Fruit fly (Drosophila melanogaster) whole organism, embryonic: ENCODE results near the gene sage.

Experiments used
- ATbp ChIP-seq: fragments of 200-800 bp; sonication (Bioruptor generic); optimal IDR thresholded peaks from 2 replicates; lab custom pipeline; 2017; ENCODE audit warnings: missing biosample characterization, mild to moderate bottlenecking, missing genetic modification characterization, missing genetic modification reagents
- B-H1 ChIP-seq: fragments of 200-800 bp; sonication (Bioruptor generic); IDR thresholded peaks from 3 replicates; pipeline ENCODE4 v1.3.6; 2022; ENCODE audit warnings: missing biosample characterization, missing genetic modification characterization
- B-H2 ChIP-seq: fragments of 200-800 bp; sonication (Bioruptor generic); optimal IDR thresholded peaks from 2 replicates; lab custom pipeline; 2018; ENCODE audit warnings: missing biosample characterization, mild to moderate bottlenecking, missing genetic modification characterization
- CG10431 ChIP-seq: fragments of 200-800 bp; sonication (Bioruptor generic); optimal IDR thresholded peaks from 3 replicates; lab custom pipeline; 2018; ENCODE audit warnings: missing biosample characterization, mild to moderate bottlenecking, missing genetic modification characterization
- CG1832 ChIP-seq: fragments of 200-800 bp; sonication (Bioruptor generic); optimal IDR thresholded peaks from 2 replicates; lab custom pipeline; 2017; ENCODE audit warnings: missing biosample characterization, mild to moderate bottlenecking, missing genetic modification characterization, inconsistent platforms
- CG2120 ChIP-seq: fragments of 200-800 bp; sonication (Bioruptor generic); optimal IDR thresholded peaks from 3 replicates; lab custom pipeline; 2016; ENCODE audit warnings: missing biosample characterization, missing genetic modification characterization
- CG2889 ChIP-seq: fragments of 200-800 bp; sonication (Bioruptor generic); IDR thresholded peaks from 3 replicates; pipeline ENCODE4 v1.3.6; 2022; ENCODE audit warnings: missing biosample characterization, missing genetic modification characterization
- CG31441 ChIP-seq: fragments of 200-800 bp; sonication (Bioruptor generic); IDR thresholded peaks from 2 replicates; pipeline ENCODE4 v1.3.6; 2022; ENCODE audit warnings: missing biosample characterization, missing genetic modification characterization
- CG3163 ChIP-seq: fragments of 200-800 bp; sonication (Bioruptor generic); optimal IDR thresholded peaks from 3 replicates; lab custom pipeline; 2016; ENCODE audit warnings: missing biosample characterization, missing genetic modification characterization
- CG4282 ChIP-seq: fragments of 200-800 bp; sonication (Bioruptor generic); optimal IDR thresholded peaks from 2 replicates; lab custom pipeline; 2016; ENCODE audit warnings: missing biosample characterization, missing genetic modification characterization
- CG43689 ChIP-seq: fragments of 200-800 bp; sonication (Bioruptor generic); IDR thresholded peaks from 2 replicates; pipeline ENCODE4 v1.3.6; 2022; ENCODE audit warnings: missing biosample characterization, missing genetic modification characterization
- CG4854 ChIP-seq: fragments of 200-800 bp; sonication (Bioruptor generic); optimal IDR thresholded peaks from 2 replicates; lab custom pipeline; 2016; ENCODE audit warnings: missing biosample characterization, missing genetic modification characterization, inconsistent platforms
- CG6683 ChIP-seq: fragments of 200-800 bp; sonication (Bioruptor generic); optimal IDR thresholded peaks from 2 replicates; lab custom pipeline; 2017; ENCODE audit warnings: missing biosample characterization, mild to moderate bottlenecking, missing genetic modification characterization, missing genetic modification reagents
- CG8924 ChIP-seq: fragments of 200-800 bp; optimal IDR thresholded peaks from 3 replicates; lab custom pipeline; 2019; ENCODE audit warnings: missing biosample characterization, mild to moderate bottlenecking, missing genetic modification characterization, moderate library complexity
- D ChIP-seq, 2 experiments: fragments of 200-800 bp in 1 of 2; fragments of >200 bp in 1 of 2; sonication (Bioruptor generic) in 1 of 2; optimal IDR thresholded peaks; 2 replicates in 1 of 2; 3 replicates in 1 of 2; lab custom pipeline; 2017; ENCODE audit warnings: mild to moderate bottlenecking in 1 of 2, missing biosample characterization in 1 of 2, missing genetic modification characterization in 1 of 2, missing genetic modification reagents in 1 of 2
- D19B ChIP-seq: fragments of 200-800 bp; sonication (Bioruptor generic); optimal IDR thresholded peaks from 2 replicates; lab custom pipeline; 2017; ENCODE audit warnings: missing biosample characterization, mild to moderate bottlenecking, missing genetic modification characterization
- Dip3 ChIP-seq: fragments of 200-800 bp; sonication (Bioruptor generic); optimal IDR thresholded peaks from 3 replicates; lab custom pipeline; 2016; ENCODE audit warnings: missing biosample characterization, missing genetic modification characterization
- Eip74EF ChIP-seq, 2 experiments: fragments of 200-800 bp in 1 of 2; fragments of >200 bp in 1 of 2; sonication (Bioruptor generic) in 1 of 2; optimal IDR thresholded peaks; 2 replicates each; lab custom pipeline; 2017 to 2019; ENCODE audit warnings: missing biosample characterization in 2 of 2, missing genetic modification characterization in 2 of 2, mild to moderate bottlenecking in 1 of 2, moderate library complexity in 1 of 2
- HLHmδ ChIP-seq: fragments of 200-800 bp; sonication (Bioruptor generic); optimal IDR thresholded peaks from 2 replicates; lab custom pipeline; 2018; ENCODE audit warnings: missing biosample characterization, mild to moderate bottlenecking, missing genetic modification characterization, moderate library complexity
- Lim3 ChIP-seq: fragments of 200-800 bp; sonication (Bioruptor generic); IDR thresholded peaks from 2 replicates; pipeline ENCODE4 v1.3.6; 2022; ENCODE audit warnings: missing biosample characterization, missing genetic modification characterization
- Med ChIP-seq: fragments of 200-800 bp; sonication (Bioruptor generic); peaks from one replicate; lab custom pipeline; 2016; ENCODE audit warnings: missing biosample characterization, missing genetic modification characterization, mild to moderate bottlenecking, inconsistent platforms, moderate library complexity
- NC2β ChIP-seq: fragments of 200-800 bp; sonication (Bioruptor generic); optimal IDR thresholded peaks from 2 replicates; lab custom pipeline; 2016; ENCODE audit warnings: missing biosample characterization, missing genetic modification characterization
- NFAT ChIP-seq: fragments of 200-800 bp; sonication (Bioruptor generic); IDR thresholded peaks from 2 replicates; pipeline ENCODE4 v1.3.6; 2022; ENCODE audit warnings: missing biosample characterization, missing genetic modification characterization
- Opbp ChIP-seq: fragments of 200-800 bp; sonication (Bioruptor generic); IDR thresholded peaks from 3 replicates; pipeline ENCODE4 v1.3.6; 2022; ENCODE audit warnings: missing biosample characterization, missing genetic modification characterization; ENCODE audit not compliant: partially characterized antibody
- Usf ChIP-seq: fragments of 200-800 bp; sonication (Bioruptor generic); optimal IDR thresholded peaks from 2 replicates; lab custom pipeline; 2017; ENCODE audit warnings: missing genotype, missing biosample characterization, missing genetic modification characterization
- amos ChIP-seq: fragments of 200-800 bp; sonication (Bioruptor generic); IDR thresholded peaks from 2 replicates; pipeline ENCODE4 v1.3.6; 2022; ENCODE audit warnings: missing biosample characterization, missing genetic modification characterization; ENCODE audit not compliant: partially characterized antibody
- ase ChIP-seq: fragments of 200-800 bp; sonication (Bioruptor generic); IDR thresholded peaks from 3 replicates; pipeline ENCODE4 v1.3.6; 2022; ENCODE audit warnings: missing biosample characterization, missing genetic modification characterization
- az2 ChIP-seq: fragments of 200-800 bp; sonication (Bioruptor generic); optimal IDR thresholded peaks from 3 replicates; lab custom pipeline; 2016; ENCODE audit warnings: missing biosample characterization, missing genetic modification characterization
- chm ChIP-seq: fragments of 200-800 bp; sonication (Bioruptor generic); IDR thresholded peaks from 2 replicates; pipeline ENCODE4 v1.3.6; 2022; ENCODE audit warnings: missing biosample characterization, missing genetic modification characterization
- dati ChIP-seq: fragments of 200-800 bp; sonication (Bioruptor generic); IDR thresholded peaks from 2 replicates; pipeline ENCODE4 v1.3.6; 2022; ENCODE audit warnings: missing biosample characterization, missing genetic modification characterization
- dmrt99B ChIP-seq: fragments of 200-800 bp; sonication (Bioruptor generic); optimal IDR thresholded peaks from 2 replicates; lab custom pipeline; 2018; ENCODE audit warnings: missing biosample characterization, mild to moderate bottlenecking, missing genetic modification characterization, moderate library complexity
- hkb ChIP-seq, 2 experiments: fragments of 200-800 bp in 1 of 2; fragments of >200 bp in 1 of 2; sonication (Bioruptor generic) in 1 of 2; IDR thresholded peaks in 1 of 2; optimal IDR thresholded peaks in 1 of 2; 2 replicates each; pipeline versions ENCODE4 v1.3.6 to Lab custom; 2017 to 2022; ENCODE audit warnings: missing biosample characterization in 1 of 2, missing genetic modification characterization in 1 of 2
- klu ChIP-seq: fragments of 200-800 bp; sonication (Bioruptor generic); IDR thresholded peaks from 2 replicates; pipeline ENCODE4 v1.3.6; 2022; ENCODE audit warnings: missing biosample characterization, missing genetic modification characterization
- luna ChIP-seq: fragments of 200-800 bp; sonication (Bioruptor generic); optimal IDR thresholded peaks from 2 replicates; lab custom pipeline; 2016; ENCODE audit warnings: missing biosample characterization, missing genetic modification characterization
- p53 ChIP-seq: fragments of 200-800 bp; sonication (Bioruptor generic); optimal IDR thresholded peaks from 2 replicates; lab custom pipeline; 2016; ENCODE audit warnings: missing biosample characterization, missing genetic modification characterization
- phol ChIP-seq: fragments of 200-800 bp; sonication (Bioruptor generic); optimal IDR thresholded peaks from 3 replicates; lab custom pipeline; 2018; ENCODE audit warnings: missing biosample characterization, mild to moderate bottlenecking, missing genetic modification characterization, moderate library complexity
- pnt ChIP-seq: fragments of 200-800 bp; sonication (Bioruptor generic); optimal IDR thresholded peaks from 3 replicates; lab custom pipeline; 2016; ENCODE audit warnings: missing biosample characterization, missing genetic modification characterization
- prd ChIP-seq, 3 experiments: fragments of >200 bp in 2 of 3; fragments of 200-800 bp in 1 of 3; sonication (Bioruptor generic) in 1 of 3; optimal IDR thresholded peaks in 2 of 3; IDR thresholded peaks in 1 of 3; 2 replicates in 2 of 3; 3 replicates in 1 of 3; pipeline versions ENCODE4 v1.3.6 to Lab custom; 2017 to 2022; ENCODE audit warnings: missing biosample characterization in 1 of 3, missing genetic modification characterization in 1 of 3
- schlank ChIP-seq: fragments of 200-800 bp; sonication (Bioruptor generic); optimal IDR thresholded peaks from 2 replicates; lab custom pipeline; 2018; ENCODE audit warnings: missing biosample characterization, mild to moderate bottlenecking, missing genetic modification characterization
- sim ChIP-seq: fragments of 200-800 bp; sonication (Bioruptor generic); IDR thresholded peaks from 2 replicates; pipeline ENCODE4 v1.3.6; 2022; ENCODE audit warnings: missing biosample characterization, missing genetic modification characterization
- sima ChIP-seq: fragments of 200-800 bp; sonication (Bioruptor generic); optimal IDR thresholded peaks from 2 replicates; lab custom pipeline; 2016; ENCODE audit warnings: missing biosample characterization, missing genetic modification characterization
- slou ChIP-seq: fragments of 200-800 bp; sonication (Bioruptor generic); optimal IDR thresholded peaks from 3 replicates; lab custom pipeline; 2016; ENCODE audit warnings: missing biosample characterization, missing genetic modification characterization
- sr ChIP-seq: fragments of 200-800 bp; sonication (Bioruptor generic); IDR thresholded peaks from 3 replicates; pipeline ENCODE4 v1.3.6; 2022; ENCODE audit warnings: missing biosample characterization, missing genetic modification characterization
- stwl ChIP-seq: fragments of 200-800 bp; sonication (Bioruptor generic); optimal IDR thresholded peaks from 3 replicates; lab custom pipeline; 2018; ENCODE audit warnings: missing biosample characterization, mild to moderate bottlenecking, missing genetic modification characterization, moderate library complexity
- tio ChIP-seq: fragments of 200-800 bp; sonication (Bioruptor generic); optimal IDR thresholded peaks from 2 replicates; lab custom pipeline; 2017; ENCODE audit warnings: missing biosample characterization, missing genetic modification characterization, inconsistent platforms
- tna ChIP-seq: fragments of 200-800 bp; sonication (Bioruptor generic); IDR thresholded peaks from 2 replicates; pipeline ENCODE4 v1.3.6; 2022; ENCODE audit warnings: missing biosample characterization, missing genetic modification characterization; ENCODE audit not compliant: partially characterized antibody
- z ChIP-seq: fragments of 200-800 bp; sonication (Bioruptor generic); IDR thresholded peaks from 3 replicates; pipeline ENCODE4 v1.3.6; 2022; ENCODE audit warnings: missing biosample characterization, missing genetic modification characterization
- zfh2 ChIP-seq: fragments of 200-800 bp; sonication (Bioruptor generic); optimal IDR thresholded peaks from 2 replicates; lab custom pipeline; 2016; ENCODE audit warnings: missing biosample characterization, missing genetic modification characterization

Gene sage

DNA sequence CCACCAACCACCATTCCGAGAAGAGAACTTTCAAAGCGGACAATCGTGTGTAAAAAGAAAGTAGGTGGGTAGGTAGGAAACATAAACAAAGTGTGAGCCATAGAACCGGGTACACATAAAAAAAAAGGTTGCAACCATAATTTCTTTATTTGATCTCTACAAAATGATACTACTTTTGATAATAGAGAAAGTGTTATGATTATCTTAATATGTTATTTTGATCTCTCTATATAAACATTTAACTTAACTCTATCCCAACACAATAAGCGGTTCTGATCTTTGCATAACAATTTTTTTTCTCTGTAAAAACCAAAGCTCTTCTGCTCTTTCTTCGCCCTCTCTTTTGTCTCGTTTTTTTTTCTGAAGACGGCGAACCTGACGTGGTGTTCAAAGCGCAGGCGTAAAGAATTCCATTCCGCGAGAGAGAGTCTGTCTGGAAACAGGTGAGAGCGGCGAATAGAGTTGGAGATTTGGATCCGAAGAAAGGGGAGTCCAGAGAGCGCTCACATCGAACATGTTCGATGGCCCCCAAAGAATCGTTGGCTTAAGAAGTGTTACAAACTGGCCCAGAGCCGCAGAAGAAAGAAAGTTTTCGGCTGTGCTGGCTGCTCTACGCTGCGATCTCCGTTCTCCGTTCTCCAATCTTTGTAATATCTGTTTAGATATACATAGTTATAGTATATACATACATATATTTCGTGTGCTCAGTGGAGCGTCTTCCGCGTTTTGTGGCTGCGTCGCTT lies 16.9 kb downstream of the sage start (continued):
- TF ChIP-seq prd (optimal IDR thresholded peaks at IDR 0.05; lab: Kevin White, UChicago) (no peak), prd (GFP tag; IDR thresholded peaks at IDR 0.05; lab: Robert Waterston, UW) (peak; percentile 73), pnt (GFP tag; lab: Kevin White, UChicago) (peak; percentile 10), sr (GFP tag; lab: Robert Waterston, UW) (no peak), klu (GFP tag; lab: Robert Waterston, UW) (no peak), CG6683 (GFP tag; lab: Kevin White, UChicago) (peak; percentile 23), CG10431 (GFP tag; lab: Kevin White, UChicago) (peak; percentile 69), Opbp (GFP tag; lab: Robert Waterston, UW) (no peak), sima (GFP tag; lab: Kevin White, UChicago) (no peak), Dip3 (peak; percentile 13), D (optimal IDR thresholded peaks at IDR 0.05; lab: Kevin White, UChicago) (no peak), D (GFP tag; optimal IDR thresholded peaks at IDR 0.05; lab: Kevin White, UChicago) (peak; percentile 78), Usf (GFP tag; lab: Kevin White, UChicago) (peak; percentile 22), Eip74EF (GFP tag; optimal IDR thresholded peaks at IDR 0.05; lab: Kevin White, UChicago) (peak in 1 of 2 experiments; percentile 56), phol (tag; lab: Kevin White, UChicago) (peak; percentile 72), az2 (GFP tag; lab: Kevin White, UChicago) (peak; percentile 67), B-H1 (GFP tag; lab: Robert Waterston, UW) (no peak), dmrt99B (tag; lab: Kevin White, UChicago) (peak; percentile 78), z (GFP tag; lab: Robert Waterston, UW) (no peak), CG4854 (GFP tag; lab: Kevin White, UChicago) (peak; percentile 5), CG31441 (GFP tag; lab: Robert Waterston, UW) (peak; percentile 83), CG3163 (peak; percentile 69), luna (GFP tag; lab: Kevin White, UChicago) (no peak), CG4282 (GFP tag; lab: Kevin White, UChicago) (no peak), NC2β (GFP tag; lab: Kevin White, UChicago) (peak; percentile 62), p53 (GFP tag; lab: Kevin White, UChicago) (no peak), Lim3 (no peak), slou (GFP tag; lab: Kevin White, UChicago) (no peak), ase (peak; percentile 6; the same call in 1 of the 3 replicates), sim (no peak), hkb (optimal IDR thresholded peaks at IDR 0.05; lab: Kevin White, UChicago) (no peak), hkb (GFP tag; IDR thresholded peaks at IDR 0.05; lab: Robert Waterston, UW) (peak; percentile 61; the same call in 1 of the 2 replicates), Med (GFP tag; lab: Kevin White, UChicago) (peak; percentile 83), tna (GFP tag; lab: Robert Waterston, UW) (no peak), D19B (GFP tag; lab: Kevin White, UChicago) (no peak), CG43689 (GFP tag; lab: Robert Waterston, UW) (no peak), zfh2 (GFP tag; lab: Kevin White, UChicago) (no peak), NFAT (no peak), stwl (tag; lab: Kevin White, UChicago) (no peak), chm (GFP tag; lab: Robert Waterston, UW) (peak; percentile 65; the same call in 1 of the 2 replicates), HLHmδ (GFP tag; lab: Kevin White, UChicago) (no peak), schlank (tag; lab: Kevin White, UChicago) (no peak), CG1832 (GFP tag; lab: Kevin White, UChicago) (no peak), amos (GFP tag; lab: Robert Waterston, UW) (no peak), dati (no peak), tio (GFP tag; lab: Kevin White, UChicago) (no peak), CG2120 (GFP tag; lab: Kevin White, UChicago) (peak; percentile 31), ATbp (GFP tag; lab: Kevin White, UChicago) (peak; percentile 80), B-H2 (GFP tag; lab: Kevin White, UChicago) (no peak), CG8924 (peak; percentile 78), CG2889 (GFP tag; lab: Robert Waterston, UW) (no peak)
